Worm (Caenorhabditis elegans) whole organism, L4 larva: ENCODE measurements around the gene Y41D4A.1.
A peak's percentile ranks its signal among the peaks of the same experiment; 100 is the strongest.

ENCODE experiments used
- D1046.2 ChIP-seq: fragments of 200-800 bp; sonication (Bioruptor generic); IDR thresholded peaks from 2 replicates; pipeline ENCODE4 v1.3.6; 2022; ENCODE audit warnings: missing genetic modification characterization, missing compliant biosample characterization
- F26F4.8 ChIP-seq: fragments of 200-800 bp; sonication (Bioruptor generic); conservative IDR thresholded peaks from 2 replicates; pipeline ENCODE4 v1.3.6; 2022; ENCODE audit warnings: missing genetic modification characterization, missing compliant biosample characterization
- F37D6.2 ChIP-seq: sonication (generic microtip); optimal IDR thresholded peaks from 2 replicates; lab custom pipeline; 2016; ENCODE audit warnings: mild to moderate bottlenecking, missing genetic modification characterization, missing compliant biosample characterization
- F44E2.7 ChIP-seq: fragments of 200-800 bp; sonication (Bioruptor generic); IDR thresholded peaks from 2 replicates; pipeline ENCODE4 v2.1.2; 2022; ENCODE audit warnings: missing genetic modification characterization, missing compliant biosample characterization
- F49E8.2 ChIP-seq: sonication (generic microtip); optimal IDR thresholded peaks from 2 replicates; lab custom pipeline; 2016; ENCODE audit warnings: missing compliant biosample characterization, mild to moderate bottlenecking, missing genetic modification characterization, borderline replicate concordance
- Y75B8A.6 ChIP-seq: fragments of 200-800 bp; sonication (Bioruptor generic); IDR thresholded peaks from 2 replicates; pipeline ENCODE4 v1.3.6; 2022; ENCODE audit warnings: missing genetic modification reagents, missing genetic modification characterization, missing compliant biosample characterization
- ZK337.2 ChIP-seq: fragments of 200-800 bp; sonication (Bioruptor generic); IDR thresholded peaks from 2 replicates; pipeline ENCODE4 v1.3.6; 2022; ENCODE audit warnings: missing genetic modification reagents, missing genetic modification characterization, missing compliant biosample characterization
- aha-1 ChIP-seq: fragments of 150-350 bp; peaks from one replicate; lab custom pipeline; 2014; ENCODE audit warnings: missing biosample characterization, missing genetic modification characterization
- aly-2 ChIP-seq: sonication (generic microtip); optimal IDR thresholded peaks from 2 replicates; lab custom pipeline; 2018; ENCODE audit warnings: missing biosample characterization, missing genetic modification characterization
- arid-1 ChIP-seq: fragments of 200-800 bp; sonication (Bioruptor generic); conservative IDR thresholded peaks from 2 replicates; pipeline ENCODE4 v1.3.6; 2022; ENCODE audit warnings: missing genetic modification reagents, missing genetic modification characterization, missing compliant biosample characterization
- ceh-32 ChIP-seq: sonication (generic microtip); optimal IDR thresholded peaks from 2 replicates; lab custom pipeline; 2016; ENCODE audit warnings: mild to moderate bottlenecking, missing genetic modification characterization, missing compliant biosample characterization; ENCODE audit not compliant: poor library complexity
- ces-1 ChIP-seq: fragments of 150-350 bp; sonication (generic microtip); optimal IDR thresholded peaks from 4 replicates; lab custom pipeline; 2014; ENCODE audit warnings: missing biosample characterization, missing genetic modification reagents, missing genetic modification characterization
- ctbp-1 ChIP-seq: fragments of 200-800 bp; sonication (Bioruptor generic); IDR thresholded peaks from 2 replicates; pipeline ENCODE4 v1.3.6; 2022; ENCODE audit warnings: missing genetic modification reagents, missing genetic modification characterization, missing compliant biosample characterization
- daf-12 ChIP-seq: fragments of 150-350 bp; optimal IDR thresholded peaks from 2 replicates; lab custom pipeline; 2014; ENCODE audit warnings: missing biosample characterization, missing genetic modification reagents, missing genetic modification characterization
- daf-8 ChIP-seq: fragments of 200-800 bp; sonication (Bioruptor generic); IDR thresholded peaks from 2 replicates; pipeline ENCODE4 v1.3.6; 2022; ENCODE audit warnings: missing genetic modification characterization, missing compliant biosample characterization
- dmd-6 ChIP-seq: fragments of 200-800 bp; sonication (Bioruptor generic); IDR thresholded peaks from 2 replicates; pipeline ENCODE4 v1.3.6; 2022; ENCODE audit warnings: missing genetic modification reagents, missing genetic modification characterization, missing compliant biosample characterization
- fkh-10 ChIP-seq: fragments of 150-350 bp; optimal IDR thresholded peaks from 2 replicates; lab custom pipeline; 2014; ENCODE audit warnings: missing biosample characterization, missing genetic modification reagents, missing genetic modification characterization
- hif-1 ChIP-seq, 2 experiments: sonication (generic microtip); optimal IDR thresholded peaks; 2 replicates each; lab custom pipeline; 2016 to 2017; ENCODE audit warnings: missing compliant biosample characterization in 2 of 2, missing genetic modification characterization in 2 of 2, missing genetic modification reagents in 2 of 2, missing genotype in 2 of 2, mild to moderate bottlenecking in 1 of 2
- hmg-1.1 ChIP-seq: fragments of 200-800 bp; sonication (Bioruptor generic); IDR thresholded peaks from 2 replicates; pipeline ENCODE4 v1.3.6; 2022; ENCODE audit warnings: missing genetic modification reagents, missing genetic modification characterization, missing compliant biosample characterization
- jun-1 ChIP-seq: fragments of 150-350 bp; optimal IDR thresholded peaks from 2 replicates; lab custom pipeline; 2014; ENCODE audit warnings: missing biosample characterization, missing genetic modification reagents, missing genetic modification characterization
- lim-7 ChIP-seq: fragments of 200-800 bp; sonication (Bioruptor generic); IDR thresholded peaks from 2 replicates; pipeline ENCODE4 v1.3.6; 2022; ENCODE audit warnings: missing genetic modification characterization, missing compliant biosample characterization
- lin-15B ChIP-seq: fragments of 150-350 bp; sonication (generic microtip); optimal IDR thresholded peaks from 3 replicates; lab custom pipeline; 2014; ENCODE audit warnings: missing biosample characterization, missing genetic modification characterization
- lin-29 ChIP-seq: fragments of 200-800 bp; sonication (Bioruptor generic); IDR thresholded peaks from 2 replicates; pipeline ENCODE4 v1.3.6; 2022; ENCODE audit warnings: missing genetic modification reagents, missing genetic modification characterization, missing compliant biosample characterization
- lin-39 ChIP-seq: fragments of 150-350 bp; optimal IDR thresholded peaks from 2 replicates; lab custom pipeline; 2014; ENCODE audit warnings: missing biosample characterization, missing genetic modification reagents, missing genetic modification characterization
- lir-3 ChIP-seq: sonication (generic microtip); optimal IDR thresholded peaks from 2 replicates; lab custom pipeline; 2016; ENCODE audit warnings: mild to moderate bottlenecking, missing genetic modification characterization, missing compliant biosample characterization
- lsy-2 ChIP-seq, 2 experiments: fragments of 150-350 bp in 1 of 2; sonication (generic microtip) in 1 of 2; optimal IDR thresholded peaks; 2 replicates each; lab custom pipeline; 2014 to 2017; ENCODE audit warnings: missing biosample characterization in 2 of 2, missing genetic modification characterization in 2 of 2
- madf-5 ChIP-seq, 2 experiments: fragments of 200-800 bp; sonication (Bioruptor generic); IDR thresholded peaks; 2 replicates each; pipeline ENCODE4 v1.3.6; 2022; ENCODE audit warnings: missing compliant biosample characterization in 2 of 2, missing genetic modification characterization in 2 of 2
- madf-9 ChIP-seq: fragments of 200-800 bp; sonication (Bioruptor generic); conservative IDR thresholded peaks from 2 replicates; pipeline ENCODE4 v1.3.6; 2022; ENCODE audit warnings: missing genetic modification reagents, missing genetic modification characterization, missing compliant biosample characterization
- mdl-1 ChIP-seq, 2 experiments: fragments of 150-350 bp in 1 of 2; sonication (generic microtip) in 1 of 2; optimal IDR thresholded peaks; 2 replicates each; lab custom pipeline; 2014 to 2017; ENCODE audit warnings: missing biosample characterization in 2 of 2, missing genetic modification characterization in 2 of 2
- mdt-29 ChIP-seq: fragments of 200-800 bp; sonication (Bioruptor generic); IDR thresholded peaks from 2 replicates; pipeline ENCODE4 v1.3.6; 2022; ENCODE audit warnings: missing genetic modification reagents, missing genetic modification characterization, missing compliant biosample characterization
- mep-1 ChIP-seq: fragments of 150-350 bp; sonication (generic microtip); optimal IDR thresholded peaks from 3 replicates; lab custom pipeline; 2014; ENCODE audit warnings: missing biosample characterization, missing genetic modification characterization
- mxl-2 ChIP-seq: fragments of 200-800 bp; sonication (Bioruptor generic); conservative IDR thresholded peaks from 2 replicates; pipeline ENCODE4 v1.3.6; 2022; ENCODE audit warnings: missing genetic modification reagents, missing genetic modification characterization, missing compliant biosample characterization
- nhr-102 ChIP-seq: sonication (generic microtip); optimal IDR thresholded peaks from 2 replicates; lab custom pipeline; 2016; ENCODE audit warnings: mild to moderate bottlenecking, missing genetic modification characterization, moderate library complexity, missing compliant biosample characterization
- nhr-11 ChIP-seq: fragments of 150-350 bp; optimal IDR thresholded peaks from 2 replicates; lab custom pipeline; 2014; ENCODE audit warnings: missing biosample characterization, missing genetic modification characterization
- nhr-28 ChIP-seq: fragments of 150-350 bp; optimal IDR thresholded peaks from 2 replicates; lab custom pipeline; 2014; ENCODE audit warnings: missing biosample characterization, missing genetic modification characterization
- nhr-6 ChIP-seq: fragments of 150-350 bp; optimal IDR thresholded peaks from 2 replicates; lab custom pipeline; 2014; ENCODE audit warnings: missing biosample characterization, missing genetic modification characterization
- pqm-1 ChIP-seq: sonication (generic microtip); optimal IDR thresholded peaks from 2 replicates; lab custom pipeline; 2017; ENCODE audit warnings: missing biosample characterization, missing genetic modification characterization
- rbr-2 ChIP-seq: sonication (generic microtip); optimal IDR thresholded peaks from 2 replicates; lab custom pipeline; 2016; ENCODE audit warnings: missing genotype, missing genetic modification characterization, missing compliant biosample characterization
- sdz-12 ChIP-seq: fragments of 200-800 bp; sonication (Bioruptor generic); optimal IDR thresholded peaks from 2 replicates; lab custom pipeline; 2018; ENCODE audit warnings: mild to moderate bottlenecking, missing genetic modification characterization, missing compliant biosample characterization
- set-16 ChIP-seq: fragments of 200-800 bp; sonication (Bioruptor generic); IDR thresholded peaks from 2 replicates; pipeline ENCODE4 v1.3.6; 2022; ENCODE audit warnings: missing genetic modification reagents, missing genetic modification characterization, missing compliant biosample characterization
- skn-1 ChIP-seq: fragments of 150-350 bp; optimal IDR thresholded peaks from 2 replicates; lab custom pipeline; 2014; ENCODE audit warnings: missing biosample characterization, missing genetic modification characterization
- spr-1 ChIP-seq: sonication (generic microtip); optimal IDR thresholded peaks from 2 replicates; lab custom pipeline; 2016; ENCODE audit warnings: mild to moderate bottlenecking, missing genetic modification characterization, missing compliant biosample characterization
- spr-3 ChIP-seq: fragments of 200-800 bp; sonication (Bioruptor generic); optimal IDR thresholded peaks from 2 replicates; lab custom pipeline; 2018; ENCODE audit warnings: mild to moderate bottlenecking, missing genetic modification characterization, missing compliant biosample characterization
- tag-97 ChIP-seq: fragments of 200-800 bp; sonication (Bioruptor generic); IDR thresholded peaks from 2 replicates; pipeline ENCODE4 v1.3.6; 2022; ENCODE audit warnings: missing genetic modification characterization, missing compliant biosample characterization
- tra-1 ChIP-seq: fragments of 200-800 bp; sonication (Bioruptor generic); IDR thresholded peaks from 2 replicates; pipeline ENCODE4 v1.3.6; 2022; ENCODE audit warnings: missing genetic modification reagents, missing genetic modification characterization, missing compliant biosample characterization
- unc-130 ChIP-seq: sonication (generic microtip); optimal IDR thresholded peaks from 2 replicates; lab custom pipeline; 2016; ENCODE audit warnings: missing genetic modification reagents, missing genetic modification characterization, missing compliant biosample characterization
- vab-7 ChIP-seq: fragments of 200-800 bp; sonication (Bioruptor generic); IDR thresholded peaks from 2 replicates; pipeline ENCODE4 v1.3.6; 2022; ENCODE audit warnings: missing genetic modification reagents, missing genetic modification characterization, missing compliant biosample characterization
- zip-2 ChIP-seq: fragments of 150-350 bp; optimal IDR thresholded peaks from 2 replicates; lab custom pipeline; 2014; ENCODE audit warnings: missing biosample characterization, missing genetic modification characterization
- ztf-7 ChIP-seq: fragments of 150-350 bp; optimal IDR thresholded peaks from 2 replicates; lab custom pipeline; 2014; ENCODE audit warnings: missing biosample characterization, missing genetic modification characterization

Y41D4A.1 gene

DNA sequence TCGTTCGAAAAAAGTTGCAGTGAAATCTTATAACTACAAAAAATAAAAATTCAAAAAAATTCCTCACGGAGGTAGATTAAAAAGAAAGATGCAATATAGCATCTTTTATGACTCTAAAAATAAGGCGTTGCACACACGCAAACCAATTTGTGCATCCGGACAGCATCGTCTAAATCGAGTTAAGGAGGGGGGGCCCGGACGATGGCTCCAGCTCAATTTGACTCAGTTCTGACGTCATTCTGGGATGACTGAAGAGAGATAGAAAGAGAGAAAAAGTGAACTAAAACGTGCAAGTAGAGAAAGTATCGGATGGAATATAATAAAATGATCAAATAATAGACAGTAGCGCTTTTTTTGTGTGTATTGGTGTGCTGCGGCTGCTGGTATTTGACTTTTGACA, 6.0 kb upstream of the Y41D4A.1 start:
- TF ChIP-seq daf-8 (no peak), daf-12 (tag; lab: Kevin White, UChicago) (no peak), D1046.2 (no peak), tra-1 (GFP tag; lab: Robert Waterston, UW) (no peak), set-16 (GFP tag; lab: Robert Waterston, UW) (no peak), Y75B8A.6 (GFP tag; lab: Robert Waterston, UW) (no peak), tag-97 (no peak), dmd-6 (GFP tag; lab: Robert Waterston, UW) (0 out of 2 replicates have a peak, but pooled peaks have one; percentile 17), mdl-1 (tag; optimal IDR thresholded peaks at IDR 0.05; lab: Kevin White, UChicago) (peak in 1 of 2 experiments; percentile 27), lim-7 (GFP tag; lab: Robert Waterston, UW) (no peak), F44E2.7 (GFP tag; lab: Robert Waterston, UW) (no peak), nhr-11 (no peak), nhr-102 (tag; lab: Kevin White, UChicago) (no peak), pqm-1 (tag; lab: Kevin White, UChicago) (no peak), nhr-28 (tag; lab: Kevin White, UChicago) (no peak), lsy-2 (tag; optimal IDR thresholded peaks at IDR 0.05; lab: Kevin White, UChicago) (peak in 1 of 2 experiments; percentile 58), sdz-12 (no peak), aly-2 (tag; lab: Kevin White, UChicago) (no peak), mxl-2 (GFP tag; lab: Robert Waterston, UW) (no peak), F37D6.2 (tag; lab: Kevin White, UChicago) (no peak), unc-130 (GFP tag; lab: Kevin White, UChicago) (no peak), arid-1 (no peak), nhr-6 (tag; lab: Kevin White, UChicago) (no peak), ceh-32 (tag; lab: Kevin White, UChicago) (no peak), skn-1 (tag; lab: Kevin White, UChicago) (no peak), ces-1 (GFP tag; lab: Kevin White, UChicago) (peak; percentile 93), aha-1 (tag; lab: Kevin White, UChicago) (peak; percentile 89), rbr-2 (peak; percentile 10), ztf-7 (no peak), spr-1 (tag; lab: Kevin White, UChicago) (no peak), mdt-29 (GFP tag; lab: Robert Waterston, UW) (no peak), jun-1 (tag; lab: Kevin White, UChicago) (no peak), madf-5 (GFP tag; IDR thresholded peaks at IDR 0.05; lab: Robert Waterston, UW) (no peak), lin-29 (GFP tag; lab: Robert Waterston, UW) (no peak), vab-7 (GFP tag; lab: Robert Waterston, UW) (no peak), F26F4.8 (GFP tag; lab: Robert Waterston, UW) (no peak), F49E8.2 (tag; lab: Kevin White, UChicago) (no peak), madf-9 (GFP tag; lab: Robert Waterston, UW) (no peak), fkh-10 (GFP tag; lab: Kevin White, UChicago) (peak; percentile 53), mep-1 (tag; lab: Kevin White, UChicago) (peak; percentile 8), lin-39 (no peak), ctbp-1 (peak; percentile 76), hif-1 (tag; optimal IDR thresholded peaks at IDR 0.05; lab: Kevin White, UChicago) (peak in 1 of 2 experiments; percentile 38), lin-15B (tag; lab: Kevin White, UChicago) (no peak), hmg-1.1 (GFP tag; lab: Robert Waterston, UW) (no peak), lir-3 (tag; lab: Kevin White, UChicago) (no peak), spr-3 (GFP tag; lab: Kevin White, UChicago) (no peak), zip-2 (no peak), ZK337.2 (GFP tag; lab: Robert Waterston, UW) (no peak)
